Fruit fly (Drosophila melanogaster) whole organism, adult: ENCODE data around the gene CG31055.
A peak's percentile ranks its signal among the peaks of the same experiment; 100 is the strongest.

Experiments used
- CG11617 ChIP-seq: fragments of 200-800 bp; sonication (Bioruptor generic); optimal IDR thresholded peaks from 2 replicates; lab custom pipeline; 2017; ENCODE audit warnings: mild to moderate bottlenecking, missing biosample characterization, missing genetic modification reagents, missing genetic modification characterization
- CG12768 ChIP-seq: fragments of 200-800 bp; sonication (Bioruptor generic); optimal IDR thresholded peaks from 2 replicates; lab custom pipeline; 2017; ENCODE audit warnings: missing biosample characterization, missing genetic modification characterization, mild to moderate bottlenecking, moderate library complexity, missing genetic modification reagents
- CG14711 ChIP-seq: fragments of 200-800 bp; sonication (Bioruptor generic); optimal IDR thresholded peaks from 2 replicates; lab custom pipeline; 2018; ENCODE audit warnings: missing biosample characterization, mild to moderate bottlenecking, missing genetic modification characterization, moderate library complexity
- CG1620 ChIP-seq: fragments of 200-800 bp; sonication (Bioruptor generic); optimal IDR thresholded peaks from 2 replicates; lab custom pipeline; 2016; ENCODE audit warnings: missing biosample characterization, missing genetic modification characterization
- CG33017 ChIP-seq: fragments of 200-800 bp; sonication (Bioruptor generic); optimal IDR thresholded peaks from 2 replicates; lab custom pipeline; 2018; ENCODE audit warnings: missing biosample characterization, mild to moderate bottlenecking, missing genetic modification characterization, moderate library complexity
- CG5204 ChIP-seq: fragments of 200-800 bp; sonication (Bioruptor generic); optimal IDR thresholded peaks from 2 replicates; lab custom pipeline; 2016; ENCODE audit warnings: missing biosample characterization, missing genetic modification characterization
- CG7045 ChIP-seq: fragments of 200-800 bp; sonication (Bioruptor generic); optimal IDR thresholded peaks from 2 replicates; lab custom pipeline; 2017; ENCODE audit warnings: missing biosample characterization, mild to moderate bottlenecking, missing genetic modification characterization
- CG7101 ChIP-seq: fragments of 200-800 bp; sonication (Bioruptor generic); optimal IDR thresholded peaks from 2 replicates; lab custom pipeline; 2018; ENCODE audit warnings: missing biosample characterization, mild to moderate bottlenecking, missing genetic modification characterization, moderate library complexity
- Clk ChIP-seq: fragments of 200-800 bp; sonication (Bioruptor generic); optimal IDR thresholded peaks from 2 replicates; lab custom pipeline; 2017; ENCODE audit warnings: missing biosample characterization, missing genetic modification characterization
- Crg-1 ChIP-seq: fragments of 200-800 bp; sonication (Bioruptor generic); optimal IDR thresholded peaks from 2 replicates; lab custom pipeline; 2016; ENCODE audit warnings: missing biosample characterization, missing genetic modification characterization
- Hr96 ChIP-seq: fragments of 200-800 bp; sonication (Bioruptor generic); optimal IDR thresholded peaks from 2 replicates; lab custom pipeline; 2016; ENCODE audit warnings: missing biosample characterization, missing genetic modification characterization
- Mnt ChIP-seq: fragments of 200-800 bp; sonication (Bioruptor generic); optimal IDR thresholded peaks from 2 replicates; lab custom pipeline; 2016; ENCODE audit warnings: missing biosample characterization, mild to moderate bottlenecking, missing genetic modification characterization
- bab1 ChIP-seq: fragments of 200-800 bp; sonication (Bioruptor generic); optimal IDR thresholded peaks from 3 replicates; lab custom pipeline; 2019; ENCODE audit warnings: missing biosample characterization, mild to moderate bottlenecking, missing genetic modification characterization, moderate library complexity
- cic ChIP-seq: fragments of 200-800 bp; sonication (Bioruptor generic); optimal IDR thresholded peaks from 2 replicates; lab custom pipeline; 2017; ENCODE audit warnings: missing biosample characterization, mild to moderate bottlenecking, missing genetic modification characterization, moderate library complexity
- cnc ChIP-seq, 2 experiments: fragments of >200 bp; optimal IDR thresholded peaks; 2 replicates each; lab custom pipeline; 2017
- kay ChIP-seq: fragments of 200-800 bp; sonication (Bioruptor generic); peaks from one replicate; lab custom pipeline; 2016; ENCODE audit warnings: missing biosample characterization, missing genetic modification characterization, borderline replicate concordance
- ovo ChIP-seq: fragments of 200-800 bp; sonication (Bioruptor generic); optimal IDR thresholded peaks from 2 replicates; lab custom pipeline; 2016; ENCODE audit warnings: missing biosample characterization, missing genetic modification characterization
- pad ChIP-seq: fragments of 200-800 bp; sonication (Bioruptor generic); optimal IDR thresholded peaks from 3 replicates; lab custom pipeline; 2017; ENCODE audit warnings: missing biosample characterization, missing genetic modification characterization, mild to moderate bottlenecking, moderate library complexity, missing genetic modification reagents
- tj ChIP-seq: fragments of 200-800 bp; sonication (Bioruptor generic); optimal IDR thresholded peaks from 3 replicates; lab custom pipeline; 2017; ENCODE audit warnings: missing biosample characterization, mild to moderate bottlenecking, missing genetic modification characterization, moderate library complexity
- toe ChIP-seq: fragments of 200-800 bp; sonication (Bioruptor generic); optimal IDR thresholded peaks from 2 replicates; lab custom pipeline; 2016; ENCODE audit warnings: missing biosample characterization, missing genetic modification characterization

Gene CG31055

dm6 chr3R:27679667-27680066 is 8.3 kb downstream of the CG31055 start:
- TF ChIP-seq CG7045 (GFP tag; lab: Kevin White, UChicago) = no peak
- no peak for TF ChIP-seq CG33017
- TF ChIP-seq Clk (GFP tag; lab: Kevin White, UChicago) = no peak
- no peak for TF ChIP-seq kay (GFP tag; lab: Kevin White, UChicago)
- no peak for TF ChIP-seq ovo (GFP tag; lab: Kevin White, UChicago)
- no peak for TF ChIP-seq CG1620
- no peak for TF ChIP-seq cic (GFP tag; lab: Kevin White, UChicago)
- no peak for TF ChIP-seq Mnt
- no peak for TF ChIP-seq CG11617 (GFP tag; lab: Kevin White, UChicago)
- no peak for TF ChIP-seq CG14711
- no peak for TF ChIP-seq bab1 (GFP tag; lab: Kevin White, UChicago)
- TF ChIP-seq pad (GFP tag; lab: Kevin White, UChicago) = no peak
- no peak for TF ChIP-seq CG7101
- TF ChIP-seq Crg-1 = no peak
- no peak for TF ChIP-seq cnc (optimal IDR thresholded peaks at IDR 0.05; lab: Kevin White, UChicago)
- TF ChIP-seq CG12768 (GFP tag; lab: Kevin White, UChicago) = no peak
- no peak for TF ChIP-seq Hr96
- no peak for TF ChIP-seq toe (GFP tag; lab: Kevin White, UChicago)
- no peak for TF ChIP-seq tj (GFP tag; lab: Kevin White, UChicago)

- TF ChIP-seq bab1 (GFP tag; lab: Kevin White, UChicago) = peak; percentile 43
- TF ChIP-seq CG14711 = no peak
- TF ChIP-seq Mnt = no peak
Measured at dm6 chr3R:27679019-27679418, 8.9 kb downstream of the CG31055 start, which contains the start of gene CG12883. CG12883 (plus strand) TSS chr3R:27679291.

- TF ChIP-seq bab1 (GFP tag; lab: Kevin White, UChicago) (peak; percentile 37), toe (GFP tag; lab: Kevin White, UChicago) (peak; percentile 62), kay (GFP tag; lab: Kevin White, UChicago) (no peak), CG5204 (GFP tag; lab: Kevin White, UChicago) (peak; percentile 76), cnc (optimal IDR thresholded peaks at IDR 0.05; lab: Kevin White, UChicago) (no peak), CG14711 (peak; percentile 46), tj (GFP tag; lab: Kevin White, UChicago) (peak; percentile 43), pad (GFP tag; lab: Kevin White, UChicago) (peak; percentile 41), Crg-1 (peak; percentile 72), CG1620 (peak; percentile 38), cic (GFP tag; lab: Kevin White, UChicago) (no peak), ovo (GFP tag; lab: Kevin White, UChicago) (peak; percentile 41), CG11617 (GFP tag; lab: Kevin White, UChicago) (peak; percentile 76), Mnt (peak; percentile 46), Hr96 (peak; percentile 57), CG33017 (peak; percentile 30), CG7101 (no peak), CG12768 (GFP tag; lab: Kevin White, UChicago) (peak; percentile 92), Clk (GFP tag; lab: Kevin White, UChicago) (peak; percentile 33), CG7045 (GFP tag; lab: Kevin White, UChicago) (peak; percentile 22)
Measured at dm6 chr3R:27677174-27677726, 10.7 kb downstream of the CG31055 start, which contains the start of gene Hsdl2. Hsdl2 (plus strand) TSS chr3R:27677522.

dm6 chr3R:27662857-27663256 is 25.1 kb downstream of the CG31055 start:
- TF ChIP-seq CG1620 (no peak), Mnt (peak; percentile 40), CG7045 (GFP tag; lab: Kevin White, UChicago) (no peak)

DNA sequence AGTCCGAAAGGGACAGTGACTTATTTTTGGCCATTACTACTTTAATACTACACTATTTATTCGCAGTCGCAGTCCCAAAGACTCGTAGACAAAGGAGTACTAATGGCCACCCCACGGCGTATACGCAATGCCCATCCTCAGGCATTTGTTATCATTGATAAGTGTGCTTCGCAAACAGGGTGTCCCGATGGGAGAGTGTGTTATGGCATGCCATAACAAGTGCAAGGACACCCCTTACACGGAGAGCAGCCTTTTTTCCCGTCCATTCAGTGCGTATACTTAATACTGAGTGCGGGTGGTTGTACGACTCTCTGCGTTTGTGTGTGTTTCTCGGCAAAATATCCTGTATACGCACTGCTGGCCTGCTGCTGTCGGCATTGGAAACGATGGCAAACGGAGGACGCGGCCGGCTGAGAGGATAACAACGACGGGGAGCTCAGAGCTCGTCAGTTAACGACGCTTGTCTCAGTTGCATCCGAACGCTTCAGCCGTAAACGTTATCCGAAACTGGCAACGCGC is 25.9 kb downstream of the CG31055 start, which contains the start of gene unc80:
unc80 (plus strand) TSS at position 469 of the 519 bp plus-strand sequence.
- TF ChIP-seq cnc (optimal IDR thresholded peaks at IDR 0.05; lab: Kevin White, UChicago) (no peak), CG11617 (GFP tag; lab: Kevin White, UChicago) (no peak), Clk (GFP tag; lab: Kevin White, UChicago) (no peak), toe (GFP tag; lab: Kevin White, UChicago) (peak; percentile 40), CG14711 (no peak), CG33017 (no peak), CG5204 (GFP tag; lab: Kevin White, UChicago) (peak; percentile 57), CG7045 (GFP tag; lab: Kevin White, UChicago) (peak; percentile 41), cic (GFP tag; lab: Kevin White, UChicago) (no peak), pad (GFP tag; lab: Kevin White, UChicago) (no peak)

DNA sequence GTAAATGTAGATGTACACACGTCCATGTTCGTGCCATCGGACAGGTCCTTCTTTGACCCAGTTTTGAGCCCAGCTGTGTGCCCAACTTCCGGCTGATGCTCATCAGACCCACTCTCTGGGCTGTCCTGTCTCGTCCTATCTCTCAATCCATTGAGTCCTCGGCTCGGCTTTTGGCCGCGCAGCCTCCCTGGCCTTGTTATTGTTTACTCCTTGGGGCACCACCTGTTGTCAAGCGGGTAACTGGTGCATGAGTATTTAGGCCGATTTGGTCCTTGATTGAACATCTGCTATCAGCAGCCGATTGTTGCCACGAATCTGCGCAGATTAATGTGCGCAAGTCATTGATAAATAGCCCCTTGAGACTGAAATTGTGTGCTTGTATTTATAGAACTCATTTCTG is 26.5 kb downstream of the CG31055 start:
- TF ChIP-seq CG14711 (no peak), bab1 (GFP tag; lab: Kevin White, UChicago) (no peak), kay (GFP tag; lab: Kevin White, UChicago) (no peak), tj (GFP tag; lab: Kevin White, UChicago) (no peak), Mnt (no peak)

- TF ChIP-seq CG14711 (no peak), tj (GFP tag; lab: Kevin White, UChicago) (no peak), Clk (GFP tag; lab: Kevin White, UChicago) (no peak), cic (GFP tag; lab: Kevin White, UChicago) (no peak), CG7045 (GFP tag; lab: Kevin White, UChicago) (no peak), CG5204 (GFP tag; lab: Kevin White, UChicago) (no peak), Hr96 (no peak), cnc (optimal IDR thresholded peaks at IDR 0.05; lab: Kevin White, UChicago) (no peak), Crg-1 (no peak), pad (GFP tag; lab: Kevin White, UChicago) (no peak), CG12768 (GFP tag; lab: Kevin White, UChicago) (no peak), CG1620 (no peak)
Measured at dm6 chr3R:27660127-27660579, 27.8 kb downstream of the CG31055 start, which contains the start of gene Mlc1. Mlc1 (minus strand) TSS chr3R:27660177.
